Worm (Caenorhabditis elegans) whole organism, L2 larva: ENCODE data around the gene lgc-45.
A peak's percentile ranks its signal among the peaks of the same experiment; 100 is the strongest.

ENCODE experiments used
- C34F6.9 ChIP-seq: fragments of 150-350 bp; optimal IDR thresholded peaks from 2 replicates; lab custom pipeline; 2014; ENCODE audit warnings: missing biosample characterization, missing genetic modification characterization
- F13H6.1 ChIP-seq: sonication (generic microtip); optimal IDR thresholded peaks from 2 replicates; lab custom pipeline; 2016; ENCODE audit warnings: missing genetic modification characterization, missing compliant biosample characterization
- R02D3.7 ChIP-seq: fragments of 150-350 bp; optimal IDR thresholded peaks from 2 replicates; lab custom pipeline; 2014; ENCODE audit warnings: missing biosample characterization, missing genetic modification characterization
- Y55F3AM.14 ChIP-seq: fragments of 200-800 bp; sonication (Bioruptor generic); optimal IDR thresholded peaks from 2 replicates; lab custom pipeline; 2018; ENCODE audit warnings: mild to moderate bottlenecking, missing genetic modification characterization, missing compliant biosample characterization
- alr-1 ChIP-seq: fragments of 150-350 bp; optimal IDR thresholded peaks from 2 replicates; lab custom pipeline; 2014; ENCODE audit warnings: missing biosample characterization, missing genetic modification characterization
- ama-1 ChIP-seq: fragments of 150-350 bp; optimal IDR thresholded peaks from 2 replicates; lab custom pipeline; 2018; ENCODE audit warnings: inconsistent platforms
- blmp-1 ChIP-seq: sonication (generic microtip); optimal IDR thresholded peaks from 2 replicates; lab custom pipeline; 2017; ENCODE audit warnings: missing genetic modification characterization, mild to moderate bottlenecking, missing compliant biosample characterization, antibody characterized with exemption, moderate library complexity; ENCODE audit not compliant: insufficient read depth
- ceh-16 ChIP-seq: fragments of 150-350 bp; optimal IDR thresholded peaks from 2 replicates; lab custom pipeline; 2014; ENCODE audit warnings: missing biosample characterization, missing genetic modification characterization
- ceh-82 ChIP-seq: fragments of 150-350 bp; optimal IDR thresholded peaks from 2 replicates; lab custom pipeline; 2014; ENCODE audit warnings: missing biosample characterization, missing genetic modification characterization
- crh-2 ChIP-seq: sonication (generic microtip); optimal IDR thresholded peaks from 2 replicates; lab custom pipeline; 2017; ENCODE audit warnings: missing biosample characterization, missing genetic modification characterization
- dmd-4 ChIP-seq: sonication (generic microtip); optimal IDR thresholded peaks from 2 replicates; lab custom pipeline; 2017; ENCODE audit warnings: missing biosample characterization, missing genetic modification characterization
- egl-27 ChIP-seq: sonication (generic microtip); optimal IDR thresholded peaks from 3 replicates; lab custom pipeline; 2017; ENCODE audit warnings: missing biosample characterization, missing genetic modification reagents, missing genetic modification characterization
- elt-1 ChIP-seq: fragments of 150-350 bp; optimal IDR thresholded peaks from 2 replicates; lab custom pipeline; 2014; ENCODE audit warnings: missing biosample characterization, missing genetic modification characterization
- elt-3 ChIP-seq: sonication (generic microtip); optimal IDR thresholded peaks from 2 replicates; lab custom pipeline; 2017; ENCODE audit warnings: missing biosample characterization, missing genetic modification characterization
- fos-1 ChIP-seq: fragments of 150-350 bp; optimal IDR thresholded peaks from 2 replicates; lab custom pipeline; 2014; ENCODE audit warnings: missing biosample characterization, missing genetic modification characterization
- gmeb-1 ChIP-seq: fragments of 150-350 bp; optimal IDR thresholded peaks from 2 replicates; lab custom pipeline; 2014; ENCODE audit warnings: missing biosample characterization, missing genetic modification characterization
- lin-11 ChIP-seq: fragments of 150-350 bp; sonication (generic microtip); optimal IDR thresholded peaks from 2 replicates; lab custom pipeline; 2014; ENCODE audit warnings: missing biosample characterization, missing genetic modification characterization, inconsistent platforms, mixed read lengths
- lin-13 ChIP-seq: fragments of 150-350 bp; optimal IDR thresholded peaks from 2 replicates; lab custom pipeline; 2014; ENCODE audit warnings: missing biosample characterization, missing genetic modification reagents, missing genetic modification characterization
- lsy-2 ChIP-seq, 2 experiments: fragments of 150-350 bp in 1 of 2; sonication (generic microtip) in 1 of 2; optimal IDR thresholded peaks; 2 replicates each; lab custom pipeline; 2014 to 2017; ENCODE audit warnings: missing biosample characterization in 2 of 2, missing genetic modification characterization in 2 of 2
- mab-5 ChIP-seq: fragments of 150-350 bp; optimal IDR thresholded peaks from 2 replicates; lab custom pipeline; 2014; ENCODE audit warnings: missing biosample characterization, missing genetic modification characterization
- mbf-1 ChIP-seq: sonication (generic microtip); optimal IDR thresholded peaks from 2 replicates; lab custom pipeline; 2017; ENCODE audit warnings: missing biosample characterization, missing genetic modification characterization
- mdl-1 ChIP-seq, 2 experiments: fragments of 150-350 bp in 1 of 2; sonication (generic microtip) in 1 of 2; optimal IDR thresholded peaks; 2 replicates each; lab custom pipeline; 2017; ENCODE audit warnings: missing biosample characterization in 2 of 2, missing genetic modification characterization in 2 of 2
- nhr-10 ChIP-seq: sonication (generic microtip); optimal IDR thresholded peaks from 2 replicates; lab custom pipeline; 2017; ENCODE audit warnings: missing biosample characterization, missing genetic modification characterization
- nhr-11 ChIP-seq: fragments of 150-350 bp; optimal IDR thresholded peaks from 2 replicates; lab custom pipeline; 2014; ENCODE audit warnings: missing biosample characterization, missing genetic modification characterization
- nhr-12 ChIP-seq: fragments of 150-350 bp; optimal IDR thresholded peaks from 2 replicates; lab custom pipeline; 2014; ENCODE audit warnings: missing biosample characterization, missing genetic modification characterization
- nhr-129 ChIP-seq: fragments of 150-350 bp; optimal IDR thresholded peaks from 2 replicates; lab custom pipeline; 2014; ENCODE audit warnings: missing biosample characterization, missing genetic modification characterization
- nhr-21 ChIP-seq: fragments of 150-350 bp; optimal IDR thresholded peaks from 2 replicates; lab custom pipeline; 2014; ENCODE audit warnings: missing biosample characterization, missing genetic modification characterization
- nhr-23 ChIP-seq: fragments of 150-350 bp; optimal IDR thresholded peaks from 2 replicates; lab custom pipeline; 2014; ENCODE audit warnings: missing biosample characterization, missing genetic modification reagents, missing genetic modification characterization
- nhr-237 ChIP-seq: fragments of 150-350 bp; optimal IDR thresholded peaks from 2 replicates; lab custom pipeline; 2014; ENCODE audit warnings: missing biosample characterization, missing genetic modification characterization
- nhr-25 ChIP-seq: fragments of 150-350 bp; sonication (generic microtip); optimal IDR thresholded peaks from 3 replicates; lab custom pipeline; 2014; ENCODE audit warnings: missing biosample characterization, missing genetic modification characterization
- nhr-6 ChIP-seq: fragments of 150-350 bp; optimal IDR thresholded peaks from 2 replicates; lab custom pipeline; 2014; ENCODE audit warnings: missing biosample characterization, missing genetic modification characterization
- peb-1 ChIP-seq: fragments of 150-350 bp; optimal IDR thresholded peaks from 2 replicates; lab custom pipeline; 2014; ENCODE audit warnings: missing biosample characterization, missing genetic modification characterization
- sem-4 ChIP-seq: fragments of 150-350 bp; optimal IDR thresholded peaks from 2 replicates; lab custom pipeline; 2014; ENCODE audit warnings: missing biosample characterization, missing genetic modification reagents, missing genetic modification characterization
- skn-1 ChIP-seq: sonication (generic microtip); optimal IDR thresholded peaks from 2 replicates; lab custom pipeline; 2017; ENCODE audit warnings: missing biosample characterization, missing genetic modification characterization
- sma-3 ChIP-seq: sonication (generic microtip); optimal IDR thresholded peaks from 2 replicates; lab custom pipeline; 2016; ENCODE audit warnings: missing genetic modification reagents, missing genetic modification characterization, missing compliant biosample characterization
- sma-9 ChIP-seq, 2 experiments: fragments of 150-350 bp in 1 of 2; sonication (generic microtip) in 1 of 2; optimal IDR thresholded peaks; 2 replicates each; lab custom pipeline; 2014 to 2016; ENCODE audit warnings: missing genetic modification characterization in 2 of 2, mild to moderate bottlenecking in 1 of 2, missing biosample characterization in 1 of 2, missing compliant biosample characterization in 1 of 2, missing genetic modification reagents in 1 of 2, moderate library complexity in 1 of 2
- snpc-4 ChIP-seq: fragments of 150-350 bp; optimal IDR thresholded peaks from 2 replicates; lab custom pipeline; 2014; ENCODE audit warnings: missing biosample characterization, missing genetic modification characterization
- unc-39 ChIP-seq: fragments of 150-350 bp; optimal IDR thresholded peaks from 2 replicates; lab custom pipeline; 2014; ENCODE audit warnings: missing biosample characterization, missing genetic modification characterization
- unc-55 ChIP-seq: fragments of 150-350 bp; sonication (generic microtip); optimal IDR thresholded peaks from 3 replicates; lab custom pipeline; 2014; ENCODE audit warnings: missing biosample characterization, missing genetic modification reagents, missing genetic modification characterization
- unc-62 ChIP-seq: fragments of 150-350 bp; optimal IDR thresholded peaks from 2 replicates; lab custom pipeline; 2014; ENCODE audit warnings: missing biosample characterization, missing genetic modification reagents, missing genetic modification characterization
- zag-1 ChIP-seq: fragments of 150-350 bp; optimal IDR thresholded peaks from 2 replicates; lab custom pipeline; 2014; ENCODE audit warnings: missing biosample characterization, missing genetic modification characterization
- ztf-1 ChIP-seq: fragments of 200-800 bp; sonication (Bioruptor generic); conservative IDR thresholded peaks from 2 replicates; pipeline ENCODE4 v1.3.6; 2022; ENCODE audit warnings: missing genetic modification characterization, missing compliant biosample characterization
- ztf-11 ChIP-seq: sonication (generic microtip); optimal IDR thresholded peaks from 2 replicates; lab custom pipeline; 2017; ENCODE audit warnings: missing biosample characterization, missing genetic modification characterization

The lgc-45 gene

ce11 chrII:3546381-3546931 is 10.8 kb upstream of the lgc-45 start, which contains the start of gene apd-3:
Gene apd-3, minus strand, starts transcription at chrII:3546431.
- TF ChIP-seq unc-62 (GFP tag; lab: Kevin White, UChicago) (no peak), nhr-129 (tag; lab: Kevin White, UChicago) (no peak)

ce11 chrII:3547282-3547681 is 10.0 kb upstream of the lgc-45 start:
- TF ChIP-seq nhr-6 (tag; lab: Kevin White, UChicago): no peak
- TF ChIP-seq nhr-12 (tag; lab: Kevin White, UChicago): no peak
- TF ChIP-seq C34F6.9 (tag; lab: Kevin White, UChicago): peak; percentile 66
- peak in 1 of 2 experiments; percentile 38 for TF ChIP-seq mdl-1 (tag; optimal IDR thresholded peaks at IDR 0.05; lab: Kevin White, UChicago)
- TF ChIP-seq mab-5 (tag; lab: Kevin White, UChicago): peak; percentile 46
- TF ChIP-seq ceh-16 (tag; lab: Kevin White, UChicago): no peak
- peak; percentile 42 for TF ChIP-seq zag-1 (tag; lab: Kevin White, UChicago)
- peak; percentile 40 for TF ChIP-seq lin-13 (GFP tag; lab: Kevin White, UChicago)
- TF ChIP-seq unc-55: peak; percentile 66
- TF ChIP-seq nhr-129 (tag; lab: Kevin White, UChicago): peak; percentile 40
- no peak for TF ChIP-seq dmd-4 (tag; lab: Kevin White, UChicago)
- no peak for TF ChIP-seq nhr-25 (tag; lab: Kevin White, UChicago)
- TF ChIP-seq alr-1: no peak
- no peak for TF ChIP-seq mbf-1 (tag; lab: Kevin White, UChicago)
- TF ChIP-seq snpc-4 (tag; lab: Kevin White, UChicago): peak; percentile 16
- TF ChIP-seq lsy-2 (tag; optimal IDR thresholded peaks at IDR 0.05; lab: Kevin White, UChicago): peak in 1 of 2 experiments; percentile 68
- TF ChIP-seq, all 48 proteins: peak for 9

DNA sequence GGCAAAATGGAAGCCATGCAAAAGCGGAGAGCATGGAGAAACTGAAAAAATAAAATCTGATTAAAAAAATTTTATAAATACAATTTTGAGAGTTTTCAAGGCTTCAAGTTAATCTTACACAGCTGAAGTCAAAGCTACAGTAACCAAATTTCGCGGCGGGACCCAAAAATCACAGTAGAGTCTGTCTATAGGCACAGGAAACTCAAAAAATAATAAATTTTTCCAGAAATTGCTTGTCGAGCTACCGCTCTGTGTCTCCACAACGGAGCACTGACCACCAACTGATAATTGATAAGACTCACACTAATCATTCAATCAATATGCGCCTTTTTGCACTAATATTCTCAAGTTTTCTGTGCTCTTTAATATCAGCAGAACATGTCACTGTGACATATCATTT is 6.9 kb upstream of the lgc-45 start, which contains the start of gene W10G11.19:
Gene W10G11.19, plus strand, starts transcription at position 301 of the 400 bp plus-strand sequence.
- no peak for TF ChIP-seq nhr-11 (tag; lab: Kevin White, UChicago)
- TF ChIP-seq fos-1 (tag; lab: Kevin White, UChicago): peak; percentile 38
- no peak for TF ChIP-seq nhr-21 (tag; lab: Kevin White, UChicago)
- TF ChIP-seq sma-9 (GFP tag; optimal IDR thresholded peaks at IDR 0.05; lab: Kevin White, UChicago): no peak
- TF ChIP-seq sma-9 (tag; optimal IDR thresholded peaks at IDR 0.05; lab: Kevin White, UChicago): no peak

- TF ChIP-seq egl-27 (no peak), lin-11 (tag; lab: Kevin White, UChicago) (no peak), elt-1 (no peak), C34F6.9 (tag; lab: Kevin White, UChicago) (peak; percentile 68), Y55F3AM.14 (GFP tag; lab: Kevin White, UChicago) (no peak), ztf-1 (no peak), ceh-16 (tag; lab: Kevin White, UChicago) (no peak), mab-5 (tag; lab: Kevin White, UChicago) (no peak), ztf-11 (no peak), F13H6.1 (tag; lab: Kevin White, UChicago) (peak; percentile 58), snpc-4 (tag; lab: Kevin White, UChicago) (no peak), fos-1 (tag; lab: Kevin White, UChicago) (peak; percentile 10), gmeb-1 (tag; lab: Kevin White, UChicago) (peak; percentile 55), nhr-21 (tag; lab: Kevin White, UChicago) (peak; percentile 28), unc-55 (peak; percentile 45), nhr-11 (tag; lab: Kevin White, UChicago) (no peak), lsy-2 (tag; optimal IDR thresholded peaks at IDR 0.05; lab: Kevin White, UChicago) (peak; percentile 65 to 86), skn-1 (tag; lab: Kevin White, UChicago) (no peak), elt-3 (tag; lab: Kevin White, UChicago) (no peak), nhr-10 (tag; lab: Kevin White, UChicago) (no peak), lin-13 (GFP tag; lab: Kevin White, UChicago) (peak; percentile 71), ceh-82 (tag; lab: Kevin White, UChicago) (no peak), peb-1 (tag; lab: Kevin White, UChicago) (no peak), blmp-1 (tag; lab: Kevin White, UChicago) (no peak), nhr-6 (tag; lab: Kevin White, UChicago) (peak; percentile 23), mbf-1 (tag; lab: Kevin White, UChicago) (no peak), sem-4 (tag; lab: Kevin White, UChicago) (no peak), nhr-25 (tag; lab: Kevin White, UChicago) (peak; percentile 57), sma-3 (GFP tag; lab: Kevin White, UChicago) (peak; percentile 66), crh-2 (tag; lab: Kevin White, UChicago) (peak; percentile 8), R02D3.7 (no peak), zag-1 (tag; lab: Kevin White, UChicago) (no peak), unc-39 (tag; lab: Kevin White, UChicago) (no peak), nhr-237 (no peak), sma-9 (GFP tag; optimal IDR thresholded peaks at IDR 0.05; lab: Kevin White, UChicago) (no peak), sma-9 (tag; optimal IDR thresholded peaks at IDR 0.05; lab: Kevin White, UChicago) (no peak), ama-1 (lab: Kevin White, UChicago) (no peak), dmd-4 (tag; lab: Kevin White, UChicago) (no peak), nhr-23 (tag; lab: Kevin White, UChicago) (no peak), nhr-129 (tag; lab: Kevin White, UChicago) (peak; percentile 13)
These were observed 3.8 kb upstream of the lgc-45 start, which contains the start of gene dnc-3 for ce11 chrII:3553453-3553852. Gene dnc-3, plus strand, starts transcription at chrII:3553724.
